Worm (Caenorhabditis elegans): ENCODE results near the gene R12A1.3.

Gene R12A1.3

DNA sequence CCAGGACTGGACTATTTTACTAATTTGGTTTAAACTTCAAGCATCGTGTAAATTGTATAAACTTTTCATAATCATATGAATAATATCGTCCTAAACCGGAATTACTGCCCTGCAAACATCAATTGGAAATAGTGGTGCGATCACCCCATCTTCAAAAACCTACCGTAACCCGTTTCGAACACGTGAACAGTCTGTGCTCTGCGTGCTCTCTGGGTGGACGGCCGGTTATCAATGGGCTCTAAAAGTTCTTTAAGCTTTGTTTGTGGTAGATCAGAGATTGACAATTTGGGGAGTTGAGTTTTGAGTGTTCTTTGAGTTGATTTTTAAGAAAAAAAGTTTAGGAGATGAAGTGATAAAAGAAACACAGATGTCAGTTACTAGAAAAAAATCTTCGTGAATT, 31.0 kb upstream of the R12A1.3 start:
- TF ChIP-seq jun-1 (tag; optimal IDR thresholded peaks at IDR 0.05): peak; percentile 72
- TF ChIP-seq pha-4 (tag; optimal IDR thresholded peaks at IDR 0.05): peak; percentile 64
- TF ChIP-seq unc-39 (tag; optimal IDR thresholded peaks at IDR 0.05): no peak
- TF ChIP-seq R02D3.7 (tag; optimal IDR thresholded peaks at IDR 0.05): no peak
- TF ChIP-seq pqm-1 (tag; optimal IDR thresholded peaks at IDR 0.05): peak; percentile 98
- TF ChIP-seq ceh-28 (tag; optimal IDR thresholded peaks at IDR 0.05): peak; percentile 20
- TF ChIP-seq elt-2 (tag; optimal IDR thresholded peaks at IDR 0.05): peak; percentile 82
- no peak for TF ChIP-seq nhr-12 (tag; optimal IDR thresholded peaks at IDR 0.05)

- no peak for TF ChIP-seq unc-39 (tag; optimal IDR thresholded peaks at IDR 0.05)
- TF ChIP-seq lsy-12 (tag; optimal IDR thresholded peaks at IDR 0.05): no peak
- no peak for TF ChIP-seq ama-1 (optimal IDR thresholded peaks at IDR 0.05)
- TF ChIP-seq snpc-4 (tag; optimal IDR thresholded peaks at IDR 0.05): no peak
- no peak for TF ChIP-seq nhr-77 (tag; optimal IDR thresholded peaks at IDR 0.05)
- TF ChIP-seq skn-1 (tag; optimal IDR thresholded peaks at IDR 0.05): no peak
- no peak for TF ChIP-seq ceh-16 (tag; optimal IDR thresholded peaks at IDR 0.05)
- no peak for TF ChIP-seq nhr-237 (tag; optimal IDR thresholded peaks at IDR 0.05)
Observed at ce11 chrV:1455280-1455679, 29.7 kb upstream of the R12A1.3 start.

DNA sequence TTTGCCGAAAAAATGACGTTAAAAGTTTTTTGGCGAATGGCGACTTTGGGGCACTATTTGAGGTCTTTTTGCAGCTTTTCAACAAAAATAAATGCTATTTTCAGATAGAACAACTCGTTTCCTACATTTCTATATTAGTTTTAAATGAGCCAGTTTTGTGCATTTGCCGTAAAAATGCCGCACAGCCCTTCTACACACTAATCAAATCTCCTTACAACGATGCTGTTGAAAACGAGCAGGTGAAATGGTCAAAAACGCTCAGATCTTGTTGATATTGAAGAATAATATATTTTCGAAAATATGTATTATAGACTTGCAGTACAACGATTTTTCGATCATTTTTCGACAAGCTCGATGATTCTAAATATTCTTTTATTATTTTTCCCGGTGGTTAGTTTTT, 29.2 kb upstream of the R12A1.3 start, which contains the start of gene chil-14:
TSS of gene chil-14 (plus strand) at position 301 of the 400 bp plus-strand sequence.
- TF ChIP-seq sea-2 (GFP tag; optimal IDR thresholded peaks at IDR 0.05): no peak
- TF ChIP-seq nhr-43 (tag; optimal IDR thresholded peaks at IDR 0.05; ENCODE audit: poor library complexity, severe bottlenecking): no peak
- TF ChIP-seq nhr-28 (tag; optimal IDR thresholded peaks at IDR 0.05): no peak
- no peak for TF ChIP-seq aly-2 (tag; optimal IDR thresholded peaks at IDR 0.05)
- no peak for TF ChIP-seq daf-12 (tag; optimal IDR thresholded peaks at IDR 0.05)
- no peak for TF ChIP-seq nhr-11 (tag; optimal IDR thresholded peaks at IDR 0.05)
- TF ChIP-seq pha-4 (tag; optimal IDR thresholded peaks at IDR 0.05): no peak
- no peak for TF ChIP-seq ztf-4 (tag; optimal IDR thresholded peaks at IDR 0.05)
- TF ChIP-seq nfya-1 (tag; optimal IDR thresholded peaks at IDR 0.05; ENCODE audit: insufficient read depth): no peak
- no peak for TF ChIP-seq nhr-25 (tag; optimal IDR thresholded peaks at IDR 0.05)
- no peak for TF ChIP-seq R02D3.7 (tag; optimal IDR thresholded peaks at IDR 0.05)
- no peak for TF ChIP-seq skn-1 (tag; optimal IDR thresholded peaks at IDR 0.05)
- no peak for TF ChIP-seq ceh-16 (tag; optimal IDR thresholded peaks at IDR 0.05)
- no peak for TF ChIP-seq fos-1 (tag; optimal IDR thresholded peaks at IDR 0.05)
- no peak for TF ChIP-seq ceh-9 (tag; optimal IDR thresholded peaks at IDR 0.05)
- TF ChIP-seq nhr-237 (tag; optimal IDR thresholded peaks at IDR 0.05): no peak

- TF ChIP-seq sea-2 (GFP tag; optimal IDR thresholded peaks at IDR 0.05) (no peak), nhr-76 (tag; optimal IDR thresholded peaks at IDR 0.05) (no peak), lin-39 (tag; optimal IDR thresholded peaks at IDR 0.05) (no peak), elt-3 (tag; optimal IDR thresholded peaks at IDR 0.05) (no peak), ceh-82 (tag; optimal IDR thresholded peaks at IDR 0.05) (no peak), unc-39 (tag; optimal IDR thresholded peaks at IDR 0.05) (no peak), ceh-16 (tag; optimal IDR thresholded peaks at IDR 0.05) (no peak), pha-4 (tag; optimal IDR thresholded peaks at IDR 0.05) (no peak), nfya-1 (tag; optimal IDR thresholded peaks at IDR 0.05; ENCODE audit: insufficient read depth) (no peak), hmg-11 (tag; optimal IDR thresholded peaks at IDR 0.05) (no peak), skn-1 (tag; optimal IDR thresholded peaks at IDR 0.05) (no peak), nhr-77 (tag; optimal IDR thresholded peaks at IDR 0.05) (no peak), nhr-28 (tag; optimal IDR thresholded peaks at IDR 0.05) (no peak), nhr-23 (tag; optimal IDR thresholded peaks at IDR 0.05) (no peak), R02D3.7 (tag; optimal IDR thresholded peaks at IDR 0.05) (no peak), ama-1 (optimal IDR thresholded peaks at IDR 0.05) (no peak), jun-1 (tag; optimal IDR thresholded peaks at IDR 0.05) (no peak), aly-2 (tag; optimal IDR thresholded peaks at IDR 0.05) (no peak), nhr-25 (tag; optimal IDR thresholded peaks at IDR 0.05) (no peak), daf-12 (tag; optimal IDR thresholded peaks at IDR 0.05) (no peak)
Observed at ce11 chrV:1451334-1451733, 25.7 kb upstream of the R12A1.3 start, which contains the start of gene srj-23. srj-23 (plus strand) TSS chrV:1451634.

DNA sequence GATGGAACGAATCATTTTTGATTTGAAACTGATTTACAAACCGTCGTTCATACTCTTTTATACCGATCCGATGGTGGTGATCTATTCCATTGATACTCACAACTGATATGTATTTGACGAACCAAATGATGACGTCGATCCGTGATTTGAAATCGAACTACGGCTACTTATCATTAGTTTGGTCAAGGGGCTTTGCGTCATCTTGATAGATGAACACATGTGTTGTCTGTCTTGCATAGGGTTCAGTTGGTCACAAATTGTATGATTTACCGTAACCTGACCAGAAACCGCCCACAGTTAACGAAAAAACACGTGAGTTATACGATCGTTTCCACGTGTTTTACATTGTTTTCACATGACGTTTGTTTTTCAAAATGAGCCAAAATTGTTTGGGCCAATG, 24.6 kb upstream of the R12A1.3 start, which contains the start of gene cnc-2:
TSS of gene cnc-2 (minus strand) at position 24 of the 400 bp plus-strand sequence.
- TF ChIP-seq ceh-28 (tag; optimal IDR thresholded peaks at IDR 0.05) (no peak), nhr-28 (tag; optimal IDR thresholded peaks at IDR 0.05) (no peak), pha-4 (tag; optimal IDR thresholded peaks at IDR 0.05) (no peak), daf-12 (tag; optimal IDR thresholded peaks at IDR 0.05) (no peak), snpc-4 (tag; optimal IDR thresholded peaks at IDR 0.05) (no peak), ceh-82 (tag; optimal IDR thresholded peaks at IDR 0.05) (no peak), elt-1 (tag; optimal IDR thresholded peaks at IDR 0.05) (no peak)

All from whole organism, L3 larva.